Fruit fly (Drosophila melanogaster) whole organism, prepupa: ENCODE data around the gene Apc2.

ENCODE experiments used
- CG10631 ChIP-seq: fragments of 200-800 bp; sonication (Bioruptor generic); optimal IDR thresholded peaks from 2 replicates; lab custom pipeline; 2016; ENCODE audit warnings: missing biosample characterization, missing genetic modification characterization
- CG11294 ChIP-seq: fragments of 200-800 bp; sonication (Bioruptor generic); IDR thresholded peaks from 2 replicates; pipeline ENCODE4 v1.3.6; 2022; ENCODE audit warnings: missing biosample characterization, missing genetic modification characterization
- CG11762 ChIP-seq: fragments of 200-800 bp; sonication (Bioruptor generic); optimal IDR thresholded peaks from 3 replicates; lab custom pipeline; 2016; ENCODE audit warnings: missing biosample characterization, missing genetic modification characterization; ENCODE audit not compliant: insufficient read depth
- CG11902 ChIP-seq: fragments of 200-800 bp; sonication (Bioruptor generic); optimal IDR thresholded peaks from 3 replicates; lab custom pipeline; 2016; ENCODE audit warnings: missing biosample characterization, missing genetic modification characterization
- CG15336 ChIP-seq: fragments of 200-800 bp; sonication (Bioruptor generic); IDR thresholded peaks from 2 replicates; pipeline ENCODE4 v1.3.6; 2022; ENCODE audit warnings: missing biosample characterization, missing genetic modification characterization
- CG16779 ChIP-seq: fragments of 200-800 bp; sonication (Bioruptor generic); optimal IDR thresholded peaks from 3 replicates; lab custom pipeline; 2017; ENCODE audit warnings: missing biosample characterization, mild to moderate bottlenecking, missing genetic modification characterization
- CG3032 ChIP-seq: fragments of 200-800 bp; optimal IDR thresholded peaks from 2 replicates; lab custom pipeline; 2019; ENCODE audit warnings: missing biosample characterization, mild to moderate bottlenecking, missing genetic modification characterization, moderate library complexity
- CG31627 ChIP-seq: fragments of 200-800 bp; sonication (Bioruptor generic); optimal IDR thresholded peaks from 3 replicates; lab custom pipeline; 2016; ENCODE audit warnings: missing biosample characterization, missing genetic modification characterization
- CG32006 ChIP-seq: fragments of 200-800 bp; sonication (Bioruptor generic); optimal IDR thresholded peaks from 3 replicates; lab custom pipeline; 2017; ENCODE audit warnings: missing biosample characterization, mild to moderate bottlenecking, missing genetic modification characterization
- CG3919 ChIP-seq: fragments of 200-800 bp; sonication (Bioruptor generic); optimal IDR thresholded peaks from 3 replicates; lab custom pipeline; 2016; ENCODE audit warnings: missing biosample characterization, missing genetic modification characterization
- CG4318 ChIP-seq: fragments of 200-800 bp; sonication (Bioruptor generic); optimal IDR thresholded peaks from 3 replicates; lab custom pipeline; 2017; ENCODE audit warnings: missing biosample characterization, mild to moderate bottlenecking, missing genetic modification characterization
- CG6163 ChIP-seq: fragments of 200-800 bp; sonication (Bioruptor generic); IDR thresholded peaks from 3 replicates; pipeline ENCODE4 v1.3.6; 2022; ENCODE audit warnings: missing biosample characterization, missing genetic modification characterization
- CG6792 ChIP-seq: fragments of 200-800 bp; sonication (Bioruptor generic); optimal IDR thresholded peaks from 3 replicates; lab custom pipeline; 2016; ENCODE audit warnings: missing biosample characterization, missing genetic modification characterization
- CG7368 ChIP-seq: fragments of 200-800 bp; sonication (Bioruptor generic); optimal IDR thresholded peaks from 3 replicates; lab custom pipeline; 2016; ENCODE audit warnings: missing biosample characterization, missing genetic modification characterization
- CG8119 ChIP-seq: fragments of 200-800 bp; sonication (Bioruptor generic); IDR thresholded peaks from 3 replicates; pipeline ENCODE4 v1.3.6; 2022; ENCODE audit warnings: missing biosample characterization, missing genetic modification characterization
- CG8319 ChIP-seq: fragments of 200-800 bp; sonication (Bioruptor generic); optimal IDR thresholded peaks from 3 replicates; lab custom pipeline; 2016; ENCODE audit warnings: missing biosample characterization, missing genetic modification characterization
- CG8632 ChIP-seq: fragments of 200-800 bp; sonication (Bioruptor generic); optimal IDR thresholded peaks from 3 replicates; lab custom pipeline; 2016; ENCODE audit warnings: missing biosample characterization, missing genetic modification characterization
- Eip75B ChIP-seq: fragments of 200-800 bp; sonication (Bioruptor generic); optimal IDR thresholded peaks from 3 replicates; lab custom pipeline; 2016; ENCODE audit warnings: missing biosample characterization, missing genetic modification characterization
- Eip78C ChIP-seq: fragments of 200-800 bp; sonication (Bioruptor generic); peaks from one replicate; lab custom pipeline; 2016; ENCODE audit warnings: missing biosample characterization, missing genetic modification characterization
- Ets21C ChIP-seq: fragments of 200-800 bp; sonication (Bioruptor generic); optimal IDR thresholded peaks from 3 replicates; lab custom pipeline; 2016; ENCODE audit warnings: missing biosample characterization, missing genetic modification characterization
- Ets96B ChIP-seq: fragments of 200-800 bp; optimal IDR thresholded peaks from 2 replicates; lab custom pipeline; 2019; ENCODE audit warnings: missing biosample characterization, mild to moderate bottlenecking, missing genetic modification characterization, moderate library complexity
- Hr38 ChIP-seq: sonication (Bioruptor generic); optimal IDR thresholded peaks from 2 replicates; lab custom pipeline; 2016; ENCODE audit warnings: missing biosample characterization, missing genetic modification characterization
- Hr39 ChIP-seq: fragments of 200-800 bp; sonication (Bioruptor generic); optimal IDR thresholded peaks from 2 replicates; lab custom pipeline; 2016; ENCODE audit warnings: missing biosample characterization, missing genetic modification characterization
- Met ChIP-seq: fragments of 200-800 bp; sonication (Bioruptor generic); optimal IDR thresholded peaks from 3 replicates; lab custom pipeline; 2016; ENCODE audit warnings: missing biosample characterization, missing genetic modification characterization
- OdsH ChIP-seq: fragments of 200-800 bp; sonication (Bioruptor generic); optimal IDR thresholded peaks from 3 replicates; lab custom pipeline; 2016; ENCODE audit warnings: missing biosample characterization, missing genetic modification characterization
- Smox ChIP-seq: fragments of 200-800 bp; sonication (Bioruptor generic); optimal IDR thresholded peaks from 3 replicates; lab custom pipeline; 2016; ENCODE audit warnings: missing biosample characterization, missing genetic modification characterization
- Sox102F ChIP-seq: fragments of 200-800 bp; sonication (Bioruptor generic); optimal IDR thresholded peaks from 2 replicates; lab custom pipeline; 2016; ENCODE audit warnings: missing biosample characterization, mild to moderate bottlenecking, missing genetic modification characterization
- Sox14 ChIP-seq: fragments of 200-800 bp; sonication (Bioruptor generic); optimal IDR thresholded peaks from 3 replicates; lab custom pipeline; 2016; ENCODE audit warnings: missing biosample characterization, missing genetic modification characterization
- Sox15 ChIP-seq: fragments of 200-800 bp; sonication (Bioruptor generic); optimal IDR thresholded peaks from 3 replicates; lab custom pipeline; 2016; ENCODE audit warnings: missing biosample characterization, missing genetic modification characterization
- acj6 ChIP-seq: fragments of 200-800 bp; sonication (Bioruptor generic); optimal IDR thresholded peaks from 3 replicates; lab custom pipeline; 2016; ENCODE audit warnings: missing biosample characterization, missing genetic modification characterization
- cyc ChIP-seq: fragments of 200-800 bp; sonication (Bioruptor generic); optimal IDR thresholded peaks from 3 replicates; lab custom pipeline; 2016; ENCODE audit warnings: missing biosample characterization, missing genetic modification characterization
- dac ChIP-seq: fragments of 200-800 bp; sonication (Bioruptor generic); optimal IDR thresholded peaks from 2 replicates; lab custom pipeline; 2017; ENCODE audit warnings: missing biosample characterization, mild to moderate bottlenecking, missing genetic modification characterization
- dsx ChIP-seq: fragments of 200-800 bp; optimal IDR thresholded peaks from 3 replicates; lab custom pipeline; 2019; ENCODE audit warnings: missing biosample characterization, mild to moderate bottlenecking, missing genetic modification characterization, moderate library complexity; ENCODE audit not compliant: poor library complexity, severe bottlenecking
- eg ChIP-seq: fragments of 200-800 bp; sonication (Bioruptor generic); IDR thresholded peaks from 3 replicates; pipeline ENCODE4 v1.3.6; 2022; ENCODE audit warnings: missing biosample characterization, missing genetic modification characterization
- esn ChIP-seq: fragments of 200-800 bp; sonication (Bioruptor generic); optimal IDR thresholded peaks from 2 replicates; lab custom pipeline; 2016; ENCODE audit warnings: missing biosample characterization, mild to moderate bottlenecking, missing genetic modification characterization, moderate library complexity
- fd59A ChIP-seq: fragments of 200-800 bp; sonication (Bioruptor generic); optimal IDR thresholded peaks from 2 replicates; lab custom pipeline; 2017; ENCODE audit warnings: missing biosample characterization, mild to moderate bottlenecking, missing genetic modification characterization, missing genetic modification reagents
- fd85E ChIP-seq: fragments of 200-800 bp; sonication (Bioruptor generic); optimal IDR thresholded peaks from 3 replicates; lab custom pipeline; 2016; ENCODE audit warnings: missing biosample characterization, missing genetic modification characterization
- fkh ChIP-seq: fragments of 200-800 bp; sonication (Bioruptor generic); optimal IDR thresholded peaks from 3 replicates; lab custom pipeline; 2017; ENCODE audit warnings: missing biosample characterization, mild to moderate bottlenecking, missing genetic modification characterization, moderate library complexity
- lz ChIP-seq: fragments of 200-800 bp; sonication (Bioruptor generic); optimal IDR thresholded peaks from 3 replicates; lab custom pipeline; 2016; ENCODE audit warnings: missing biosample characterization, missing genetic modification characterization
- net ChIP-seq: fragments of 200-800 bp; sonication (Bioruptor generic); optimal IDR thresholded peaks from 3 replicates; lab custom pipeline; 2016; ENCODE audit warnings: missing biosample characterization, missing genetic modification characterization
- salr ChIP-seq, 2 experiments: fragments of 200-800 bp; sonication (Bioruptor generic); optimal IDR thresholded peaks; 3 replicates each; lab custom pipeline; 2016 to 2018; ENCODE audit warnings: missing biosample characterization in 2 of 2, missing genetic modification characterization in 2 of 2, mild to moderate bottlenecking in 1 of 2
- spab ChIP-seq: fragments of 200-800 bp; sonication (Bioruptor generic); optimal IDR thresholded peaks from 2 replicates; lab custom pipeline; 2017; ENCODE audit warnings: missing biosample characterization, mild to moderate bottlenecking, missing genetic modification characterization, missing genetic modification reagents
- topi ChIP-seq: fragments of 200-800 bp; sonication (Bioruptor generic); optimal IDR thresholded peaks from 3 replicates; lab custom pipeline; 2016; ENCODE audit warnings: missing biosample characterization, missing genetic modification characterization

The Apc2 gene

DNA sequence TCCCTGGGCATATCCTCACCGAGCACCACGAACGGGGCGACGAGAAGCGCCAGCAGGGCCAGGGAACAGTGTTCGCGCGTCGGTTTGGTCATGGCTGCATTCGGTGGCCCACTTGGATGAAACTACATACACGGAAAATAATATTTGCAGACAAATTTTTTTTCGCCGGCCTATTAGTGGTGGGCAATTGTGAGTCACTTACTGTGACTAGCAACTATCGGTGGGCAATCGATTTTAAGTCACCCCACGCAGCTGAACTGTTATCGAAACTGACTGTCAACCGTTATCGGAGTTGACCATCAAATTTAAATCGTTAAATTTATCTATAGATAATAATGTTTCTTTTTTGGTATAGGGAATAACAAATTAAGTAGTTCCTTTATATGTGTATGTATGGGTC is 5.6 kb downstream of the Apc2 start, which contains the start of gene CG5510 (continued):
- no peak for TF ChIP-seq spab
- peak; percentile 45 for TF ChIP-seq cyc (GFP tag; lab: Kevin White, UChicago)
- no peak for TF ChIP-seq net (GFP tag; lab: Kevin White, UChicago)
- TF ChIP-seq CG16779 (tag; lab: Kevin White, UChicago): no peak
- no peak for TF ChIP-seq CG6792 (GFP tag; lab: Kevin White, UChicago)
- no peak for TF ChIP-seq CG10631
- peak; percentile 67 for TF ChIP-seq Eip78C
- TF ChIP-seq Hr38 (GFP tag; lab: Kevin White, UChicago): no peak
- TF ChIP-seq CG8632 (GFP tag; lab: Kevin White, UChicago): no peak
- TF ChIP-seq CG3919 (GFP tag; lab: Kevin White, UChicago): no peak
- TF ChIP-seq CG11762 (GFP tag; lab: Kevin White, UChicago): no peak
- TF ChIP-seq fkh (GFP tag; lab: Kevin White, UChicago): no peak
- peak; percentile 28 for TF ChIP-seq topi (GFP tag; lab: Kevin White, UChicago)
- no peak for TF ChIP-seq CG11902
- no peak for TF ChIP-seq acj6
- TF ChIP-seq eg: peak; percentile 48; the same call in 1 of the 3 replicates
- TF ChIP-seq Ets96B (tag; lab: Kevin White, UChicago): no peak
- no peak for TF ChIP-seq Sox102F (GFP tag; lab: Kevin White, UChicago)
- no peak for TF ChIP-seq dsx
- TF ChIP-seq CG15336 (GFP tag; lab: Robert Waterston, UW): 0 out of 2 replicates have a peak, but pooled peaks have one; percentile 23
- TF ChIP-seq CG32006: no peak
- TF ChIP-seq CG31627 (GFP tag; lab: Kevin White, UChicago): peak; percentile 48
- TF ChIP-seq CG7368 (GFP tag; lab: Kevin White, UChicago): no peak
- TF ChIP-seq CG11294 (GFP tag; lab: Robert Waterston, UW): 0 out of 2 replicates have a peak, but pooled peaks have one; percentile 23
- no peak for TF ChIP-seq CG8319
- no peak for TF ChIP-seq Met

- TF ChIP-seq net (GFP tag; lab: Kevin White, UChicago): no peak
- no peak for TF ChIP-seq eg
- TF ChIP-seq CG3032: no peak
- TF ChIP-seq Smox (GFP tag; lab: Kevin White, UChicago): no peak
Measured at dm6 chr3R:24172379-24172778, 8.6 kb downstream of the Apc2 start, which contains the start of gene CG13606. Gene CG13606 (plus strand): TSS chr3R:24172628.

DNA sequence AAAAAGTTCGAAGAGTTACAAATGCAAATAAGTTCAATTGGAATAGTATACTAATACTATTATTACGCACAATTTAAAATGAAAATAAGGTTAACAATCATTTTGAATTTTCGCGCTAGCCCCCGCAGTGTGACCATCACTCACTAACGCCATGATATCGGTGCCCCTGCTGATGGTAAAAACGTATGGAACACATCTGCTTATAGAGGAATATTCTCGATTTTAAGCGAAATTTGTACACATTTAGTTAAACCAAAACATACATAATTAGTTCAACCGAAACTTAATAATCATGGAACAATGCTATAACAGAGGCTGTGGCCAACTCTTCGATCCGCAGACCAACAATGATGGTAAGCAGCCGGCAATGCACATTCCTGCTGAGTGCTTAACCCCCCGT is 22.4 kb downstream of the Apc2 start, which contains the start of gene mora:
Gene mora (plus strand): TSS at position 172 of the 400 bp plus-strand sequence.
- TF ChIP-seq spab (no peak), Eip78C (peak; percentile 34)

DNA sequence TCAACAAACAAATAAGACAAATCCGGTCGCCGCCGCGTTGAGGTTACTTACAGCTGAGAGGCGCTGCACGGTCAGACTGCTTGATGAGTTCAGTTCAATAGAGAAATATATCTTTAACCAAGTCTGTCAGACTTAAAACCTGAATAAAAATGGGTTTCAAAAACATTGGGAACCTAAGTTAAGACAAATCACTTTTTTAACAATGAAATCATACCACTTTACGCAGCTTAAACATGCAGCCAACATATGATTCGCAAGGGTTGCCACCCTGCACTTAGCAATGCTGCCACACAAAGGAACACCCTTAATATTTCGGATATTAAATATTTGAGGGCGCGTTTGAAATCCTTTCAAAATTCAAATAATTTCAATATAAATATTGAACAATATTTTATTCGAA is 24.9 kb downstream of the Apc2 start, which contains the start of gene CG5515:
Gene CG5515 (minus strand): TSS at position 278 of the 400 bp plus-strand sequence.
- TF ChIP-seq CG4318 (GFP tag; lab: Kevin White, UChicago): peak; percentile 52
- peak; percentile 77 for TF ChIP-seq lz (GFP tag; lab: Kevin White, UChicago)
- TF ChIP-seq topi (GFP tag; lab: Kevin White, UChicago): peak; percentile 75
- peak; percentile 78 for TF ChIP-seq Eip78C
- peak; percentile 57; the same call in 2 of the 3 replicates for TF ChIP-seq eg
- peak; percentile 22 for TF ChIP-seq CG8632 (GFP tag; lab: Kevin White, UChicago)
- no peak for TF ChIP-seq salr (GFP tag; optimal IDR thresholded peaks at IDR 0.05; lab: Kevin White, UChicago)
- peak; percentile 45 for TF ChIP-seq CG11902
- peak; percentile 45 for TF ChIP-seq CG6792 (GFP tag; lab: Kevin White, UChicago)
- peak; percentile 14; the same call in 1 of the 2 replicates for TF ChIP-seq CG11294 (GFP tag; lab: Robert Waterston, UW)
- peak; percentile 67 for TF ChIP-seq Ets21C (GFP tag; lab: Kevin White, UChicago)
- TF ChIP-seq OdsH: peak; percentile 73
- peak; percentile 65 for TF ChIP-seq CG32006
- peak; percentile 14 for TF ChIP-seq dac (GFP tag; lab: Kevin White, UChicago)
- peak; percentile 62 for TF ChIP-seq CG10631
- TF ChIP-seq cyc (GFP tag; lab: Kevin White, UChicago): peak; percentile 57
- no peak for TF ChIP-seq Eip75B (GFP tag; lab: Kevin White, UChicago)
- TF ChIP-seq CG8319: peak; percentile 40
- peak; percentile 79 for TF ChIP-seq Sox14
- no peak for TF ChIP-seq fd59A
- peak; percentile 63 for TF ChIP-seq acj6
- peak; percentile 80 for TF ChIP-seq CG31627 (GFP tag; lab: Kevin White, UChicago)
- TF ChIP-seq CG8119 (GFP tag; lab: Robert Waterston, UW): peak; percentile 35; the same call in 1 of the 3 replicates
- peak; percentile 64 for TF ChIP-seq CG6163
- TF ChIP-seq CG3032: peak; percentile 48
- TF ChIP-seq esn: peak; percentile 81
- TF ChIP-seq CG11762 (GFP tag; lab: Kevin White, UChicago): peak; percentile 26
- TF ChIP-seq Hr38 (GFP tag; lab: Kevin White, UChicago): no peak
- peak; percentile 64 for TF ChIP-seq Sox15 (GFP tag; lab: Kevin White, UChicago)
- peak; percentile 82 for TF ChIP-seq Hr39 (GFP tag; lab: Kevin White, UChicago)
- no peak for TF ChIP-seq CG3919 (GFP tag; lab: Kevin White, UChicago)
- TF ChIP-seq fd85E (GFP tag; lab: Kevin White, UChicago): no peak
- TF ChIP-seq fkh (GFP tag; lab: Kevin White, UChicago): no peak
